Worm (Caenorhabditis elegans) whole organism, L2 larva: ENCODE results near the gene pnc-1.

Experiments
- ama-1 ChIP-seq: fragments of 150-350 bp; optimal IDR thresholded peaks from 2 replicates; lab custom pipeline; 2018; ENCODE audit warnings: inconsistent platforms
- elt-1 ChIP-seq: fragments of 150-350 bp; optimal IDR thresholded peaks from 2 replicates; lab custom pipeline; 2014; ENCODE audit warnings: missing biosample characterization, missing genetic modification characterization
- elt-3 ChIP-seq: sonication (generic microtip); optimal IDR thresholded peaks from 2 replicates; lab custom pipeline; 2017; ENCODE audit warnings: missing biosample characterization, missing genetic modification characterization
- lin-13 ChIP-seq: fragments of 150-350 bp; optimal IDR thresholded peaks from 2 replicates; lab custom pipeline; 2014; ENCODE audit warnings: missing biosample characterization, missing genetic modification reagents, missing genetic modification characterization
- lsy-2 ChIP-seq, 2 experiments: fragments of 150-350 bp in 1 of 2; sonication (generic microtip) in 1 of 2; optimal IDR thresholded peaks; 2 replicates each; lab custom pipeline; 2014 to 2017; ENCODE audit warnings: missing biosample characterization in 2 of 2, missing genetic modification characterization in 2 of 2
- mdl-1 ChIP-seq, 2 experiments: fragments of 150-350 bp in 1 of 2; sonication (generic microtip) in 1 of 2; optimal IDR thresholded peaks; 2 replicates each; lab custom pipeline; 2017; ENCODE audit warnings: missing biosample characterization in 2 of 2, missing genetic modification characterization in 2 of 2
- nhr-25 ChIP-seq: fragments of 150-350 bp; sonication (generic microtip); optimal IDR thresholded peaks from 3 replicates; lab custom pipeline; 2014; ENCODE audit warnings: missing biosample characterization, missing genetic modification characterization
- nhr-77 ChIP-seq: fragments of 150-350 bp; optimal IDR thresholded peaks from 2 replicates; lab custom pipeline; 2014; ENCODE audit warnings: missing biosample characterization, missing genetic modification characterization
- unc-62 ChIP-seq: fragments of 150-350 bp; optimal IDR thresholded peaks from 2 replicates; lab custom pipeline; 2014; ENCODE audit warnings: missing biosample characterization, missing genetic modification reagents, missing genetic modification characterization
- zag-1 ChIP-seq: fragments of 150-350 bp; optimal IDR thresholded peaks from 2 replicates; lab custom pipeline; 2014; ENCODE audit warnings: missing biosample characterization, missing genetic modification characterization
- ztf-11 ChIP-seq: sonication (generic microtip); optimal IDR thresholded peaks from 2 replicates; lab custom pipeline; 2017; ENCODE audit warnings: missing biosample characterization, missing genetic modification characterization

DNA sequence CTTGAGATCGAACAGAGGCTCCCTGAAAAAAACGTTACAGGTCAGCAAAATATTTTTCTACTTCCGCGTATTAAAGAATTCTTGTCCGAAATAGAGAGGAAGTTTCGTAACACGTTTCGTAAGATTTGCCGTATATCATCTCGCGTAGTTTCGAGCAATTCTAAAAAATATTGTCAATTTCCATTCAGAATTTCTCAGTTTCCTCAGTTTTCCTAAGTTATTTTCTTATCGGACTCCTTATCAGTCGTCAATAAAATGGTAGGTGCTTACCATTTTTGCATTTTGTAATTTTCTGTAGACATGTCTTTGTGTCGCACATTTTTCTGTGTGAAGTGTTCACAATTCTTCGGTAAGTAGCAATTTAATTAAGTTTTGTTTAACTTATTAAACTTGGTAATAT, 24.4 kb upstream of the pnc-1 start, which contains the start of gene Y38C1AA.19:
- TF ChIP-seq ztf-11 (no peak), ama-1 (lab: Kevin White, UChicago) (no peak), nhr-77 (tag; lab: Kevin White, UChicago) (no peak), lin-13 (no peak), lsy-2 (tag; optimal IDR thresholded peaks at IDR 0.05; lab: Kevin White, UChicago) (no peak), zag-1 (no peak), nhr-25 (tag; lab: Kevin White, UChicago) (no peak), mdl-1 (tag; optimal IDR thresholded peaks at IDR 0.05; lab: Kevin White, UChicago) (no peak), unc-62 (GFP tag; lab: Kevin White, UChicago) (no peak), elt-3 (tag; lab: Kevin White, UChicago) (no peak), elt-1 (no peak)
